Worm (Caenorhabditis elegans) whole organism, dauer: ENCODE measurements around the gene R04A9.6.

Source experiments
- unc-62 ChIP-seq: sonication (generic microtip); optimal IDR thresholded peaks from 2 replicates; lab custom pipeline; 2017; ENCODE audit warnings: missing biosample characterization, missing genetic modification reagents, missing genetic modification characterization

The R04A9.6 gene

ce11 chrX:410073-410572 lies 12.8 kb downstream of the R04A9.6 start:
- TF ChIP-seq unc-62 (GFP tag; lab: Kevin White, UChicago): no peak

DNA sequence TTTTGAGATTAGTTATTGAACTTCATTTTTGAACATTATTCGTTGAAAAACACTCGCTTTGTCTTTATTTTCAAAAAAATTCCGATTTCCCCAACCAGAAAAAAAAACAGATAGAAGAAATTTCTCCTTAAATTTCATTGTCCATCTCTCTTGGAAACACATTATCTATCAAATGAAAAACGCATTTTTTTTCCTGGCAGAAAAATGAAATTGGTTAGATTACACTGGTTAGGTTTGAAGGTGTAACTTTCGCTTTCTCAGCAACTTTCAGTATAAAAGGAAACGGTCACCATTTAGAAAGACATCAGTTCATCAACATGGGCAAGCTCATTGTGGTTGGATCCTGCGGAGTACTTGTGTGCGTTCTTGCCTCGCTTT lies 24.0 kb downstream of the R04A9.6 start, which contains the start of gene col-19:
TSS of gene col-19 (plus strand) at position 301 of the 378 bp plus-strand sequence.
- no peak for TF ChIP-seq unc-62 (GFP tag; lab: Kevin White, UChicago)

DNA sequence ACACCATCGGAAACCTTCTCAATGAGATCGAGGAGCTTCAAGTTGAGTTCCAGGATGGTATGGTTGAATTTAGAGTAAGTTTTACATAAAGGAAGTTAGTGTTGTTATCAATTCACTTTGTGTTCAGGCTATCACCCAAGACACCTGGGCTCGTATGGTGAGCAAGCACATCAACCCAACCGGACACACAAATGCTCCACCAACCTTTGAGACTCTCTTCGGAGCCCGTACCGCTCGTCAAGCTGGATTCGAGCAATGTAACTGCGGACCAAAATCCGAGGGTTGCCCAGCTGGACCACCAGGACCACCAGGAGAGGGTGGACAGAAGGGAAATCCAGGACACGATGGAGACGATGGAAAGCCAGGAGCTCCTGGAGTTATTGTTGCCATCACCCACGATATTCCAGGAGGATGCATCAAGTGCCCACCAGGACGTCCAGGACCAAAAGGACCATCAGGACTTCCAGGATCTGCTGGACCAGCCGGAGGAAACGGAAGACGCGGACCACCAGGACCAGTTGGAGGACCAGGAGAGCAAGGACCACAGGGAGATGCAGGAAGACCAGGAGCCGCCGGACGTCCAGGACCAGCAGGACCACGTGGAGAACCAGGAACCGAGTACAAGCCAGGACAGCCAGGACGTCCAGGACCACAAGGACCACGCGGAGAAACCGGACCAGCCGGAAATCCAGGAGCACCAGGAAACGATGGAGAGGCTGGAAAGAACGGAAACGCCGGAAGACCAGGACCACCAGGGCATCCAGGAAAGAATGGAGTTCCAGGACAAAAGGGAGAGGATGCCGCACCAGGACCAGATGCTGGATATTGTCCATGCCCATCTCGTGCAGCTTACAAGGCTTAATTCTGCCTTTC lies 24.7 kb downstream of the R04A9.6 start:
- no peak for TF ChIP-seq unc-62 (GFP tag; lab: Kevin White, UChicago)

DNA sequence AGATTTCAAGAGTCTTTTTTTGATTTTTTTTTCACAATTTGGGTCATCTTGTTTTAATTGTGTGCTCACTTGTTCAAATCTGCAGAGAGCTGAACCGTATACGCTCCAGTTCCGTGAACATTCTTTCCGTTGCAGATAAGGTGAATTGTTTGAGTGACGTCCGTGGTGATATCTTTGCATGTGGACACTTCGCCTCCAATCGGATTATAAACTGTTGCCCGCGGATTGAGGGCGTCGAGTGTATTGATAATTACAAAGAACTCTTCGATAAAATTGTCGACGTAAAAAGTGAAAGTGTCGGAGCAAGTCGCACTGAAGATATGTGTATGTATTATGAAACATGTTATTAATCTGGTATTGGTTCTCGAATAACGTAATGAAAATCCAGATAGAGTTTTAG lies 26.4 kb downstream of the R04A9.6 start:
- TF ChIP-seq unc-62 (GFP tag; lab: Kevin White, UChicago): no peak

ce11 chrX:425535-425934 lies 28.2 kb downstream of the R04A9.6 start, which contains the start of gene ZK1193.2:
ZK1193.2 (minus strand) TSS chrX:425635.
- no peak for TF ChIP-seq unc-62 (GFP tag; lab: Kevin White, UChicago)

DNA sequence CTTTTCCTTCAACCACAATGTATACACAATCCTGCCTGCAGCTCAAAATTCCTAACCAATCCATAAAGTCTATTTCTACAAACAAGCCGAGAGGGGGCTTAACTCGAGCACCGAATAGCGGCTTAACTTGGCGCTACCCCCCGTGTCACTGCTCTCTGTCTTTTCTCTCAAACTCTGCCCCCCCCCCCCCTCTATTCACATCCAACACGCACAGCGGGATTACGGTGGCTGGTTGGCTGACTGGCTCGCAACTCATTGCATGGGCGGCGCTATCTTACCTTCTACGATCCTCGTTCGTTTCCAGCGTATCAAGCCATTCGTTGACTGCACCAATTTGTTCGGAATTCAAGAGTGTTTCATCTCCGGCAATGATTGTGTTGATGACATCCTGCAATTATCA lies 34.2 kb downstream of the R04A9.6 start:
- no peak for TF ChIP-seq unc-62 (GFP tag; lab: Kevin White, UChicago)

DNA sequence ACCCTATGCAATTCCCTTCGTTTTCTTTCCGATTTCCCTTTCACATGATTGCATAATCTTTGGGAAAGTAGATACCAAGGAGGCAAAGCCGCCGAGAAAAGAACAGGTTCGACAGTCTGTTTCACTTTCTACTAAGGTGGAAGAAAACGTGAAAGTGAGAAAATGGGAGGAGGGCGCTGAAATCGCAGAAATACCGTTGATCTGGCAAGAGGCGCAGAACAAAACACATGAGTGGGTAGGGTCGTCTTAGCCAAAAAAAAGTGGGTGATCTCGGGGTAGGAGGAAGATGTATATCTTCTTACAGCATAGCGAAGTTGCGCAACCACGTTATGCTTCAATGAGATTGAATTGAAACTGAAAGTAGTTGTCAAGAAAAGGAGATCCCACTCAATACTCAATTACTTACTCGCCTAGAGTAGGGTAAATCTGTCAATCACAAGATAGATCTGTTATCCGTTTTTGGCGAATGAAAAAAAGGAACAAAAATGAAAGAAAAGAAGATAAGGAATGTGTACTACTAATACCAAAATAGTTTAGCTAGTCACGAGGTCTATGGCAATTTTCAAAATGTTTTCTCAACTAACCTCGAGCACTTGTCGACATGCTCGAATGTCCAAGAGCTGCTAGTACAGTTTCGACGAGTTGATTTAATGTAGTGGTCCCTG lies 35.8 kb downstream of the R04A9.6 start:
- no peak for TF ChIP-seq unc-62 (GFP tag; lab: Kevin White, UChicago)

ce11 chrX:433747-434146 lies 36.4 kb downstream of the R04A9.6 start, which contains the start of gene dve-1:
dve-1 (minus strand) TSS chrX:433812.
- no peak for TF ChIP-seq unc-62 (GFP tag; lab: Kevin White, UChicago)

DNA sequence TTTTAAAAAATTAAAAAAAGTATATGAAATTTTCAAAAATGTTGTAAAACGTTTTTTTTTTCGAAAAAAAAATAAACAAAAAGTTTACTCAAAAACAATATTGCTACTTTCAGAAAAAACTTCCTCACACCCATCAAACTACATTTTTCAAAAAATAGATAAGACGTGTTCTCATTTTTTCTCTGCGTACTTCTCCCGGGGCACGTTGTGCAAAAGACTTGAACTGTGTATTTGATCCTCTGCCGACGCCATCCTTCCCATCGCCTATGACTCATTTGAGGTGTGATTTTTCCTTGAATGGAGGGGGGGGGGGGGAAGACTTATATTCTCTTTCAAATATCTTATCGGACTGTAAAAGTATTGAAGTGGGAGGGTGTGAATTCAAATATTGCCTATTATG lies 41.0 kb downstream of the R04A9.6 start:
- TF ChIP-seq unc-62 (GFP tag; lab: Kevin White, UChicago): no peak

ce11 chrX:439031-439430 lies 41.7 kb downstream of the R04A9.6 start:
- no peak for TF ChIP-seq unc-62 (GFP tag; lab: Kevin White, UChicago)

DNA sequence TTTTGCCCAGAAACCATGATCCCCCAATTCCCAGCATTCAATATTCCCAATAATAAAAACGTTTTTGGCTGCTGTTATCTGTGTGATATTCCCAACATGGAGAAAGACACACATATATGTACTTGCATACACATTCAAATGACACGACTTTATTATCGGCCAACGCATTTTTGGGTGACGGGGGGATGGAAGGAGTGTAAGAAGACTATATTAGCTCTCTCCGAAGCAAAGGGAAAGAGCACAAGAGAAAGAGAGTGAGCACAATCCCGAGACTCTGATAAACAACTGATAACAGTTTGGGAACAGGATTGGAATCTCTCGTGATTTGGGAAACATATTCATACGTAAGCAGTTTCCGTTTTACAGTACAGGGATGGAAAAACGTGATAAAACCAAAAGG lies 43.1 kb downstream of the R04A9.6 start:
- no peak for TF ChIP-seq unc-62 (GFP tag; lab: Kevin White, UChicago)

- no peak for TF ChIP-seq unc-62 (GFP tag; lab: Kevin White, UChicago)
Observed at ce11 chrX:449820-450219, 52.5 kb downstream of the R04A9.6 start, which contains the start of gene F52D1.2. F52D1.2 (minus strand) TSS chrX:450212.
